Fruit fly (Drosophila melanogaster): Measurements from ENCODE around the gene CG33689.

DNA sequence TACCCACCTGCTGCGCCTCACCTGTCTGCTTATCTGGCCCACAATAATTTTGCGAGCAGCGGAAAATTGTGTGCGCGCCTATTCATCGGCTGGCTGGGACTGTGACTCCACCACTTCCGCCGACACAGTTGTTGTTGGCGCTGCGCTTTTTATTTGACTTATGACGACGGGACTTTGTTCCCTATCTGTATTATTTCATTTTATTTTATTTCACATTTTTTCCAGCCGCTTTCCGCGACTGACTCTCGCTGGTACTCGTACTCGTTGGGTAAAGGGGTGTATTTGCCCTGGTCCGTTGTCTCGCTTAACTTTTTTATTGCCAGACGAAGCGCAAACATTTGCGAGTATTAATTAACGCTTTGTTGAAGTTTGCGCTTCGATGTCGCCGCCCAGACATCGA lies 9.1 kb upstream of the CG33689 start:
- no peak for TF ChIP-seq CG8478 (optimal IDR thresholded peaks at IDR 0.05)
- TF ChIP-seq CTCF (optimal IDR thresholded peaks at IDR 0.05), result no peak

Data from S2 (cell line).